Fruit fly (Drosophila melanogaster) whole organism, embryonic: ENCODE results near the gene Dph5.

Experiments used
- Antp ChIP-seq: fragments of 200-800 bp; sonication (Bioruptor generic); optimal IDR thresholded peaks from 3 replicates; lab custom pipeline; 2016; ENCODE audit warnings: missing biosample characterization, missing genetic modification characterization
- B-H1 ChIP-seq: fragments of 200-800 bp; sonication (Bioruptor generic); IDR thresholded peaks from 3 replicates; pipeline ENCODE4 v1.3.6; 2022; ENCODE audit warnings: missing biosample characterization, missing genetic modification characterization
- Bteb2 ChIP-seq: fragments of 200-800 bp; sonication (Bioruptor generic); optimal IDR thresholded peaks from 2 replicates; lab custom pipeline; 2016; ENCODE audit warnings: missing biosample characterization, missing genetic modification characterization
- CG10959 ChIP-seq: fragments of 200-800 bp; sonication (Bioruptor generic); IDR thresholded peaks from 2 replicates; pipeline ENCODE4 v1.3.6; 2022; ENCODE audit warnings: missing biosample characterization, missing genetic modification characterization
- CG10979 ChIP-seq: fragments of 200-800 bp; sonication (Bioruptor generic); optimal IDR thresholded peaks from 2 replicates; lab custom pipeline; 2018; ENCODE audit warnings: missing biosample characterization, mild to moderate bottlenecking, missing genetic modification characterization, moderate library complexity
- CG11560 ChIP-seq: fragments of 200-800 bp; sonication (Bioruptor generic); IDR thresholded peaks from 3 replicates; pipeline ENCODE4 v1.3.6; 2022; ENCODE audit warnings: missing biosample characterization, missing genetic modification characterization
- CG11695 ChIP-seq: fragments of 200-800 bp; sonication (Bioruptor generic); IDR thresholded peaks from 3 replicates; pipeline ENCODE4 v1.3.6; 2022; ENCODE audit warnings: missing biosample characterization, missing genetic modification characterization
- CG12155 ChIP-seq: fragments of 200-800 bp; sonication (Bioruptor generic); optimal IDR thresholded peaks from 3 replicates; lab custom pipeline; 2016; ENCODE audit warnings: missing biosample characterization, missing genetic modification characterization
- CG13624 ChIP-seq: fragments of 200-800 bp; sonication (Bioruptor generic); optimal IDR thresholded peaks from 2 replicates; lab custom pipeline; 2016; ENCODE audit warnings: missing biosample characterization, missing genetic modification characterization
- CG13894 ChIP-seq: fragments of 200-800 bp; sonication (Bioruptor generic); optimal IDR thresholded peaks from 3 replicates; lab custom pipeline; 2018; ENCODE audit warnings: missing biosample characterization, mild to moderate bottlenecking, missing genetic modification characterization, moderate library complexity
- CG14710 ChIP-seq: fragments of 200-800 bp; sonication (Bioruptor generic); optimal IDR thresholded peaks from 3 replicates; lab custom pipeline; 2019; ENCODE audit warnings: missing biosample characterization, mild to moderate bottlenecking, missing genetic modification characterization, moderate library complexity
- CG17328 ChIP-seq: fragments of 200-800 bp; sonication (Bioruptor generic); IDR thresholded peaks from 2 replicates; pipeline ENCODE4 v1.3.6; 2022; ENCODE audit warnings: missing biosample characterization, missing genetic modification characterization
- CG1832 ChIP-seq: fragments of 200-800 bp; sonication (Bioruptor generic); optimal IDR thresholded peaks from 2 replicates; lab custom pipeline; 2017; ENCODE audit warnings: missing biosample characterization, mild to moderate bottlenecking, missing genetic modification characterization, inconsistent platforms
- CG18476 ChIP-seq: fragments of 200-800 bp; sonication (Bioruptor generic); optimal IDR thresholded peaks from 2 replicates; lab custom pipeline; 2016; ENCODE audit warnings: missing biosample characterization, mild to moderate bottlenecking, missing genetic modification characterization
- CG18599 ChIP-seq: fragments of 200-800 bp; sonication (Bioruptor generic); optimal IDR thresholded peaks from 3 replicates; lab custom pipeline; 2017; ENCODE audit warnings: missing biosample characterization, missing genetic modification characterization, mild to moderate bottlenecking, moderate library complexity, missing genetic modification reagents
- CG3163 ChIP-seq: fragments of 200-800 bp; sonication (Bioruptor generic); optimal IDR thresholded peaks from 3 replicates; lab custom pipeline; 2016; ENCODE audit warnings: missing biosample characterization, missing genetic modification characterization
- CG3281 ChIP-seq: fragments of 200-800 bp; sonication (Bioruptor generic); optimal IDR thresholded peaks from 3 replicates; lab custom pipeline; 2017; ENCODE audit warnings: missing biosample characterization, mild to moderate bottlenecking, missing genetic modification characterization
- CG3995 ChIP-seq: fragments of 200-800 bp; sonication (Bioruptor generic); optimal IDR thresholded peaks from 3 replicates; lab custom pipeline; 2016; ENCODE audit warnings: missing biosample characterization, missing genetic modification characterization
- CG4707 ChIP-seq: fragments of 200-800 bp; sonication (Bioruptor generic); optimal IDR thresholded peaks from 2 replicates; lab custom pipeline; 2018; ENCODE audit warnings: missing biosample characterization, mild to moderate bottlenecking, missing genetic modification characterization, moderate library complexity
- CG4730 ChIP-seq: fragments of 200-800 bp; sonication (Bioruptor generic); IDR thresholded peaks from 2 replicates; pipeline ENCODE4 v1.3.6; 2022; ENCODE audit warnings: missing biosample characterization, missing genetic modification characterization
- CG6654 ChIP-seq: fragments of 200-800 bp; sonication (Bioruptor generic); optimal IDR thresholded peaks from 2 replicates; lab custom pipeline; 2017; ENCODE audit warnings: missing biosample characterization, mild to moderate bottlenecking, missing genetic modification characterization
- CG6813 ChIP-seq: fragments of 200-800 bp; sonication (Bioruptor generic); optimal IDR thresholded peaks from 2 replicates; lab custom pipeline; 2017; ENCODE audit warnings: missing biosample characterization, missing genetic modification characterization, mild to moderate bottlenecking, moderate library complexity, missing genetic modification reagents
- CG7556 ChIP-seq: fragments of 200-800 bp; sonication (Bioruptor generic); optimal IDR thresholded peaks from 2 replicates; lab custom pipeline; 2017; ENCODE audit warnings: missing biosample characterization, mild to moderate bottlenecking, missing genetic modification characterization
- CG9817 ChIP-seq: fragments of 200-800 bp; sonication (Bioruptor generic); optimal IDR thresholded peaks from 2 replicates; lab custom pipeline; 2018; ENCODE audit warnings: missing biosample characterization, mild to moderate bottlenecking, missing genetic modification characterization, moderate library complexity
- Dll ChIP-seq: fragments of 200-800 bp; sonication (Bioruptor generic); IDR thresholded peaks from 4 replicates; pipeline ENCODE4 v1.3.6; 2022; ENCODE audit warnings: missing biosample characterization, missing genetic modification characterization; ENCODE audit not compliant: partially characterized antibody
- Ets65A ChIP-seq: fragments of 200-800 bp; sonication (Bioruptor generic); peaks from one replicate; lab custom pipeline; 2016; ENCODE audit warnings: missing biosample characterization, missing genetic modification characterization
- Hmx ChIP-seq: fragments of 200-800 bp; sonication (Bioruptor generic); optimal IDR thresholded peaks from 2 replicates; lab custom pipeline; 2016; ENCODE audit warnings: missing biosample characterization, missing genetic modification characterization
- Optix ChIP-seq: fragments of 200-800 bp; sonication (Bioruptor generic); IDR thresholded peaks from 3 replicates; pipeline ENCODE4 v1.3.6; 2022; ENCODE audit warnings: missing biosample characterization, missing genetic modification characterization
- Pdp1 ChIP-seq, 2 experiments: fragments of 200-800 bp; sonication (Bioruptor generic); optimal IDR thresholded peaks; 3 replicates each; lab custom pipeline; 2016; ENCODE audit warnings: missing biosample characterization in 2 of 2, missing genetic modification characterization in 2 of 2, mild to moderate bottlenecking in 1 of 2, moderate library complexity in 1 of 2
- Ravus ChIP-seq: fragments of 200-800 bp; sonication (Bioruptor generic); IDR thresholded peaks from 2 replicates; pipeline ENCODE4 v1.3.6; 2022; ENCODE audit warnings: missing biosample characterization, missing genetic modification characterization
- Rfx ChIP-seq: fragments of 200-800 bp; sonication (Bioruptor generic); IDR thresholded peaks from 2 replicates; pipeline ENCODE4 v1.3.6; 2022; ENCODE audit warnings: missing biosample characterization, missing genetic modification characterization
- ash1 ChIP-seq: fragments of 200-800 bp; sonication (Bioruptor generic); optimal IDR thresholded peaks from 2 replicates; lab custom pipeline; 2018; ENCODE audit warnings: missing biosample characterization, mild to moderate bottlenecking, missing genetic modification characterization
- bab2 ChIP-seq: fragments of 200-800 bp; sonication (Bioruptor generic); optimal IDR thresholded peaks from 2 replicates; lab custom pipeline; 2016; ENCODE audit warnings: missing biosample characterization, missing genetic modification characterization
- bbx ChIP-seq: fragments of 200-800 bp; sonication (Bioruptor generic); IDR thresholded peaks from 2 replicates; pipeline ENCODE4 v1.3.6; 2022; ENCODE audit warnings: missing biosample characterization, missing genetic modification characterization; ENCODE audit not compliant: partially characterized antibody
- caup ChIP-seq: fragments of 200-800 bp; sonication (Bioruptor generic); optimal IDR thresholded peaks from 3 replicates; lab custom pipeline; 2017; ENCODE audit warnings: missing biosample characterization, mild to moderate bottlenecking, missing genetic modification characterization, moderate library complexity; ENCODE audit not compliant: severe bottlenecking
- croc ChIP-seq: fragments of 200-800 bp; sonication (Bioruptor generic); conservative IDR thresholded peaks from 3 replicates; pipeline ENCODE4 v1.3.6; 2022; ENCODE audit warnings: missing biosample characterization, missing genetic modification characterization
- crp ChIP-seq, 2 experiments: fragments of 200-800 bp; sonication (Bioruptor generic); optimal IDR thresholded peaks; 2 replicates in 1 of 2; 3 replicates in 1 of 2; lab custom pipeline; 2017; ENCODE audit warnings: missing biosample characterization in 2 of 2, missing genetic modification characterization in 2 of 2, mild to moderate bottlenecking in 1 of 2, moderate library complexity in 1 of 2
- ken ChIP-seq: fragments of 200-800 bp; sonication (Bioruptor generic); IDR thresholded peaks from 3 replicates; pipeline ENCODE4 v1.3.6; 2022; ENCODE audit warnings: missing biosample characterization, missing genetic modification characterization
- knrl ChIP-seq: fragments of 200-800 bp; sonication (Bioruptor generic); IDR thresholded peaks from 3 replicates; pipeline ENCODE4 v1.3.6; 2022; ENCODE audit warnings: missing biosample characterization, missing genetic modification characterization; ENCODE audit not compliant: partially characterized antibody
- lab ChIP-seq: fragments of 200-800 bp; sonication (Bioruptor generic); optimal IDR thresholded peaks from 3 replicates; lab custom pipeline; 2017; ENCODE audit warnings: missing biosample characterization, missing genetic modification characterization, mild to moderate bottlenecking, moderate library complexity, missing genetic modification reagents
- nom ChIP-seq: fragments of 200-800 bp; sonication (Bioruptor generic); optimal IDR thresholded peaks from 2 replicates; lab custom pipeline; 2017; ENCODE audit warnings: missing biosample characterization, missing genetic modification characterization, mild to moderate bottlenecking, moderate library complexity, missing genetic modification reagents
- pnt ChIP-seq: fragments of 200-800 bp; sonication (Bioruptor generic); optimal IDR thresholded peaks from 3 replicates; lab custom pipeline; 2016; ENCODE audit warnings: missing biosample characterization, missing genetic modification characterization
- pros ChIP-seq: fragments of 200-800 bp; sonication (Bioruptor generic); optimal IDR thresholded peaks from 3 replicates; lab custom pipeline; 2019; ENCODE audit warnings: missing biosample characterization, mild to moderate bottlenecking, missing genetic modification characterization, moderate library complexity
- rib ChIP-seq: fragments of 200-800 bp; sonication (Bioruptor generic); IDR thresholded peaks from 2 replicates; pipeline ENCODE4 v1.3.6; 2022; ENCODE audit warnings: missing biosample characterization, missing genetic modification characterization
- scrt ChIP-seq: fragments of 200-800 bp; sonication (Bioruptor generic); optimal IDR thresholded peaks from 2 replicates; lab custom pipeline; 2018; ENCODE audit warnings: missing biosample characterization, mild to moderate bottlenecking, missing genetic modification characterization, moderate library complexity
- sd ChIP-seq: fragments of 200-800 bp; sonication (Bioruptor generic); optimal IDR thresholded peaks from 3 replicates; lab custom pipeline; 2018; ENCODE audit warnings: missing biosample characterization, mild to moderate bottlenecking, missing genetic modification characterization, moderate library complexity
- seq ChIP-seq: fragments of 200-800 bp; sonication (Bioruptor generic); IDR thresholded peaks from 2 replicates; pipeline ENCODE4 v1.3.6; 2022; ENCODE audit warnings: missing biosample characterization, missing genetic modification characterization
- slbo ChIP-seq: fragments of 200-800 bp; sonication (Bioruptor generic); IDR thresholded peaks from 2 replicates; pipeline ENCODE4 v1.3.6; 2022; ENCODE audit warnings: missing biosample characterization, missing genetic modification characterization
- so ChIP-seq: fragments of 200-800 bp; sonication (Bioruptor generic); IDR thresholded peaks from 3 replicates; pipeline ENCODE4 v1.3.6; 2022; ENCODE audit warnings: missing biosample characterization, missing genetic modification characterization
- zen2 ChIP-seq: fragments of 200-800 bp; sonication (Bioruptor generic); IDR thresholded peaks from 3 replicates; pipeline ENCODE4 v1.3.6; 2022; ENCODE audit warnings: missing biosample characterization, missing genetic modification characterization; ENCODE audit not compliant: partially characterized antibody
- zfh2 ChIP-seq: fragments of 200-800 bp; sonication (Bioruptor generic); optimal IDR thresholded peaks from 2 replicates; lab custom pipeline; 2016; ENCODE audit warnings: missing biosample characterization, missing genetic modification characterization

Dph5 gene

dm6 chr3R:22573590-22573989 is 9.4 kb downstream of the Dph5 start (continued):
- TF ChIP-seq crp (GFP tag; optimal IDR thresholded peaks at IDR 0.05; lab: Kevin White, UChicago) (no peak), CG13624 (GFP tag; lab: Kevin White, UChicago) (no peak), CG3281 (GFP tag; lab: Kevin White, UChicago) (peak; percentile 0), CG10959 (GFP tag; lab: Robert Waterston, UW) (no peak), Bteb2 (GFP tag; lab: Kevin White, UChicago) (no peak), CG3995 (GFP tag; lab: Kevin White, UChicago) (no peak), lab (peak; percentile 51), zen2 (GFP tag; lab: Robert Waterston, UW) (no peak), CG6654 (no peak), CG11560 (tag; lab: Robert Waterston, UW) (no peak), Antp (no peak), scrt (GFP tag; lab: Kevin White, UChicago) (no peak), CG14710 (tag; lab: Kevin White, UChicago) (no peak), CG3163 (GFP tag; lab: Kevin White, UChicago) (no peak), CG4730 (GFP tag; lab: Robert Waterston, UW) (no peak), Dll (GFP tag; lab: Robert Waterston, UW) (no peak), CG17328 (no peak), croc (GFP tag; lab: Robert Waterston, UW) (no peak), Rfx (GFP tag; lab: Robert Waterston, UW) (no peak), Pdp1 (GFP tag; optimal IDR thresholded peaks at IDR 0.05; lab: Kevin White, UChicago) (no peak), CG4707 (GFP tag; lab: Kevin White, UChicago) (peak; percentile 25), pros (GFP tag; lab: Kevin White, UChicago) (no peak), CG9817 (tag; lab: Kevin White, UChicago) (no peak), CG11695 (GFP tag; lab: Robert Waterston, UW) (no peak), CG12155 (GFP tag; lab: Kevin White, UChicago) (no peak), pnt (GFP tag; lab: Kevin White, UChicago) (no peak), CG10979 (tag; lab: Kevin White, UChicago) (no peak), Ets65A (no peak), CG18476 (no peak), ken (GFP tag; lab: Robert Waterston, UW) (no peak), so (GFP tag; lab: Robert Waterston, UW) (no peak), seq (GFP tag; lab: Robert Waterston, UW) (no peak; the same call in 1 of the 2 replicates), sd (tag; lab: Kevin White, UChicago) (no peak), CG6813 (GFP tag; lab: Kevin White, UChicago) (peak; percentile 25), CG13894 (tag; lab: Kevin White, UChicago) (no peak), bbx (no peak), CG7556 (GFP tag; lab: Kevin White, UChicago) (no peak), Ravus (GFP tag; lab: Robert Waterston, UW) (no peak), rib (GFP tag; lab: Robert Waterston, UW) (no peak), B-H1 (GFP tag; lab: Robert Waterston, UW) (no peak), knrl (no peak), ash1 (GFP tag; lab: Kevin White, UChicago) (no peak), slbo (no peak), CG18599 (GFP tag; lab: Kevin White, UChicago) (no peak), Hmx (GFP tag; lab: Kevin White, UChicago) (no peak), CG1832 (GFP tag; lab: Kevin White, UChicago) (no peak), caup (GFP tag; lab: Kevin White, UChicago) (no peak), bab2 (no peak), nom (GFP tag; lab: Kevin White, UChicago) (no peak), zfh2 (GFP tag; lab: Kevin White, UChicago) (no peak), Optix (GFP tag; lab: Robert Waterston, UW) (no peak)
